Worm (Caenorhabditis elegans): ENCODE results near the gene F48E8.4.

ce11 chrIII:5461079-5461478 is 7.7 kb downstream of the F48E8.4 start, which contains the start of gene F48E8.3:
- TF ChIP-seq ztf-11 (tag; optimal IDR thresholded peaks at IDR 0.05) (no peak), mep-1 (tag; optimal IDR thresholded peaks at IDR 0.05) (no peak), nhr-28 (tag; optimal IDR thresholded peaks at IDR 0.05) (no peak), flh-1 (GFP tag; optimal IDR thresholded peaks at IDR 0.05) (no peak), lsy-2 (tag; optimal IDR thresholded peaks at IDR 0.05) (no peak), ham-2 (GFP tag; optimal IDR thresholded peaks at IDR 0.05) (no peak), lin-13 (tag; optimal IDR thresholded peaks at IDR 0.05) (no peak), elt-1 (tag; optimal IDR thresholded peaks at IDR 0.05; ENCODE audit: borderline replicate concordance, insufficient read depth) (no peak), nhr-76 (tag; optimal IDR thresholded peaks at IDR 0.05) (no peak), lin-32 (GFP tag; optimal IDR thresholded peaks at IDR 0.05) (no peak), pha-4 (tag; optimal IDR thresholded peaks at IDR 0.05) (no peak), unc-39 (tag; optimal IDR thresholded peaks at IDR 0.05) (no peak)
